Worm (Caenorhabditis elegans) whole organism, mixed stage, embryonic: ENCODE results near the gene C08B6.11.

Experiments used
- M03D4.4 ChIP-seq: sonication (generic microtip); optimal IDR thresholded peaks from 2 replicates; lab custom pipeline; 2017; ENCODE audit warnings: mild to moderate bottlenecking, missing genetic modification characterization, missing compliant biosample characterization
- bed-3 ChIP-seq: fragments of 200-800 bp; sonication (Bioruptor generic); optimal IDR thresholded peaks from 3 replicates; lab custom pipeline; 2018; ENCODE audit warnings: mild to moderate bottlenecking, missing genetic modification characterization, moderate library complexity, missing compliant biosample characterization
- blmp-1 ChIP-seq: fragments of 150-350 bp; optimal IDR thresholded peaks from 2 replicates; lab custom pipeline; 2014; ENCODE audit warnings: missing biosample characterization, missing genetic modification characterization
- ceh-39 ChIP-seq: fragments of 150-350 bp; optimal IDR thresholded peaks from 2 replicates; lab custom pipeline; 2014; ENCODE audit warnings: missing biosample characterization, missing genetic modification characterization
- ceh-83 ChIP-seq: fragments of 200-800 bp; sonication (Bioruptor generic); optimal IDR thresholded peaks from 2 replicates; lab custom pipeline; 2018; ENCODE audit warnings: mild to moderate bottlenecking, missing genetic modification characterization, missing compliant biosample characterization
- ces-1 ChIP-seq: fragments of 150-350 bp; optimal IDR thresholded peaks from 2 replicates; lab custom pipeline; 2014; ENCODE audit warnings: missing biosample characterization, missing genetic modification reagents, missing genetic modification characterization
- cnd-1 ChIP-seq: fragments of 200-800 bp; sonication (Bioruptor generic); optimal IDR thresholded peaks from 2 replicates; lab custom pipeline; 2018; ENCODE audit warnings: mild to moderate bottlenecking, missing genetic modification characterization, missing compliant biosample characterization
- drap-1 ChIP-seq: fragments of 200-800 bp; sonication (Bioruptor generic); optimal IDR thresholded peaks from 3 replicates; lab custom pipeline; 2018; ENCODE audit warnings: mild to moderate bottlenecking, missing genetic modification characterization, missing compliant biosample characterization
- elt-3 ChIP-seq: fragments of 150-350 bp; optimal IDR thresholded peaks from 2 replicates; lab custom pipeline; 2014; ENCODE audit warnings: missing biosample characterization, missing genetic modification characterization
- flh-1 ChIP-seq: fragments of 200-800 bp; sonication (Bioruptor generic); optimal IDR thresholded peaks from 2 replicates; lab custom pipeline; 2018; ENCODE audit warnings: mild to moderate bottlenecking, missing genetic modification characterization, moderate library complexity, missing compliant biosample characterization
- hlh-1 ChIP-seq: fragments of 150-350 bp; optimal IDR thresholded peaks from 2 replicates; lab custom pipeline; 2014; ENCODE audit warnings: missing biosample characterization, missing genetic modification reagents, missing genetic modification characterization
- lin-13 ChIP-seq: fragments of 150-350 bp; optimal IDR thresholded peaks from 2 replicates; lab custom pipeline; 2014; ENCODE audit warnings: missing biosample characterization, missing genetic modification characterization
- lin-32 ChIP-seq: fragments of 200-800 bp; sonication (Bioruptor generic); optimal IDR thresholded peaks from 2 replicates; lab custom pipeline; 2018; ENCODE audit warnings: mild to moderate bottlenecking, missing genetic modification characterization, missing compliant biosample characterization
- lsy-2 ChIP-seq: fragments of 150-350 bp; optimal IDR thresholded peaks from 2 replicates; lab custom pipeline; 2014; ENCODE audit warnings: missing biosample characterization, missing genetic modification characterization
- mab-5 ChIP-seq: fragments of 150-350 bp; optimal IDR thresholded peaks from 2 replicates; lab custom pipeline; 2014; ENCODE audit warnings: missing biosample characterization, missing genetic modification characterization
- mep-1 ChIP-seq: fragments of 150-350 bp; optimal IDR thresholded peaks from 2 replicates; lab custom pipeline; 2017; ENCODE audit warnings: missing biosample characterization, missing genetic modification reagents, missing genetic modification characterization, inconsistent platforms
- nhr-2 ChIP-seq: fragments of 150-350 bp; optimal IDR thresholded peaks from 2 replicates; lab custom pipeline; 2014; ENCODE audit warnings: missing biosample characterization, missing genetic modification characterization
- nhr-237 ChIP-seq: fragments of 150-350 bp; optimal IDR thresholded peaks from 2 replicates; lab custom pipeline; 2014; ENCODE audit warnings: missing biosample characterization, missing genetic modification characterization
- nhr-28 ChIP-seq: fragments of 150-350 bp; optimal IDR thresholded peaks from 2 replicates; lab custom pipeline; 2014; ENCODE audit warnings: missing biosample characterization, missing genetic modification characterization
- nhr-76 ChIP-seq: sonication (generic microtip); optimal IDR thresholded peaks from 2 replicates; lab custom pipeline; 2017; ENCODE audit warnings: missing biosample characterization, missing genetic modification characterization
- sem-2 ChIP-seq: fragments of 200-800 bp; sonication (Bioruptor generic); optimal IDR thresholded peaks from 2 replicates; lab custom pipeline; 2018; ENCODE audit warnings: mild to moderate bottlenecking, missing genetic modification characterization, missing compliant biosample characterization
- snpc-4 ChIP-seq: fragments of 150-350 bp; optimal IDR thresholded peaks from 2 replicates; lab custom pipeline; 2014; ENCODE audit warnings: missing biosample characterization, missing genetic modification characterization
- sptf-1 ChIP-seq: sonication (generic microtip); optimal IDR thresholded peaks from 2 replicates; lab custom pipeline; 2017; ENCODE audit warnings: mild to moderate bottlenecking, missing genetic modification characterization, moderate library complexity, missing compliant biosample characterization
- tbx-8 ChIP-seq: fragments of 200-800 bp; sonication (Bioruptor generic); optimal IDR thresholded peaks from 2 replicates; lab custom pipeline; 2018; ENCODE audit warnings: mild to moderate bottlenecking, missing genetic modification characterization, moderate library complexity, missing compliant biosample characterization
- unc-120 ChIP-seq: sonication (generic microtip); optimal IDR thresholded peaks from 2 replicates; lab custom pipeline; 2017; ENCODE audit warnings: missing genetic modification characterization, missing compliant biosample characterization; ENCODE audit not compliant: poor library complexity, severe bottlenecking
- unc-39 ChIP-seq: fragments of 150-350 bp; optimal IDR thresholded peaks from 2 replicates; lab custom pipeline; 2014; ENCODE audit warnings: missing biosample characterization, missing genetic modification characterization
- unc-62 ChIP-seq: fragments of 150-350 bp; optimal IDR thresholded peaks from 2 replicates; lab custom pipeline; 2014; ENCODE audit warnings: missing biosample characterization, missing genetic modification reagents, missing genetic modification characterization
- zip-8 ChIP-seq: fragments of 150-350 bp; optimal IDR thresholded peaks from 2 replicates; lab custom pipeline; 2014; ENCODE audit warnings: missing biosample characterization, missing genetic modification characterization
- ztf-11 ChIP-seq: fragments of 150-350 bp; optimal IDR thresholded peaks from 2 replicates; lab custom pipeline; 2014; ENCODE audit warnings: missing biosample characterization, missing genetic modification characterization

The C08B6.11 gene

DNA sequence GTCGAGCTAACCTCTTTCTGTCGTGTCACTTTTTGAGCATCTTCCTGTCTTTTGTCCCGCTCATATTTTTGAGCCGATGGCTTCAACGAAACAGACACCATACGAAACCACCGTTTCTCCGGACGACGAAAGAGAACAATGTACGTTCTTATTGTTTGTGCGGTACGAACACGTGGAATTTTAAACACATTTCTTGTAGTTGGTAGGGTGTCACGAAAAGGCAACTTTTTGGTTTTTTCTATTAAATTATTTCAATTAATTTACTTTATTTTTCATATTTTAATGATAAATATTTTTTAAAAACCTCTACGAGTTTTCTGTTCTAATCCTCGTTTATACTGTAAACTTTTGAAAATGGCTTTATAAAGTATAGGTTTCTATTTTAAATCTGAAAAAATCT is 16.3 kb upstream of the C08B6.11 start, which contains the start of gene R04B5.11:
Gene R04B5.11 (minus strand): TSS at position 101 of the 400 bp plus-strand sequence.
- no peak for TF ChIP-seq mep-1
- no peak for TF ChIP-seq unc-62
- TF ChIP-seq tbx-8 (GFP tag; lab: Kevin White, UChicago), result no peak
- no peak for TF ChIP-seq nhr-237 (tag; lab: Kevin White, UChicago)
- no peak for TF ChIP-seq cnd-1 (tag; lab: Kevin White, UChicago)
- TF ChIP-seq elt-3 (tag; lab: Kevin White, UChicago), result no peak
- no peak for TF ChIP-seq nhr-2 (tag; lab: Kevin White, UChicago)
- no peak for TF ChIP-seq lin-32 (GFP tag; lab: Kevin White, UChicago)
- no peak for TF ChIP-seq ces-1 (GFP tag; lab: Kevin White, UChicago)
- no peak for TF ChIP-seq sptf-1 (tag; lab: Kevin White, UChicago)
- TF ChIP-seq ceh-83, result no peak
- no peak for TF ChIP-seq unc-120
- no peak for TF ChIP-seq blmp-1
- no peak for TF ChIP-seq ztf-11 (tag; lab: Kevin White, UChicago)
- TF ChIP-seq sem-2 (GFP tag; lab: Kevin White, UChicago), result no peak
- no peak for TF ChIP-seq flh-1 (GFP tag; lab: Kevin White, UChicago)
- no peak for TF ChIP-seq ceh-39 (tag; lab: Kevin White, UChicago)
- TF ChIP-seq nhr-76 (tag; lab: Kevin White, UChicago), result no peak

DNA sequence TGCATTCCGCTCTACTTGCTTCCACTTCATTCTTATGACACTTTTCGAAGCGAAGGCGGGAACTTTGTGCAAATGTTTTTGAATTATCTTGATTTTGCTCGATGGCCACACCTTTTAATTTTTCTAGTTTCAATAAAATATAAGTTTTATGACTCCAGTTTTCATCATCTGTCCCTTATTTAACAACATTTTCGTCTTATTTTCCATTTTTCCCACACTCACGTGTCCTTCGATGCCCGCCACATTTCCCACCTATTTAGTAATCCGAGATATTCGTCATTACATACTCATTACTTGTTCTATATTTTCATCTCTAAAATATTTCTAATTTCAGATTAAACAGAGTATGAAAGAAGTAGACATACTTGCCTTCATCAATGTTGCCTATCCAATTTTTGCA is 13.0 kb upstream of the C08B6.11 start, which contains the start of gene srd-49:
Gene srd-49 (plus strand): TSS at position 301 of the 400 bp plus-strand sequence.
- no peak for TF ChIP-seq bed-3 (GFP tag; lab: Kevin White, UChicago)
- TF ChIP-seq, all 35 proteins: peak for 0

DNA sequence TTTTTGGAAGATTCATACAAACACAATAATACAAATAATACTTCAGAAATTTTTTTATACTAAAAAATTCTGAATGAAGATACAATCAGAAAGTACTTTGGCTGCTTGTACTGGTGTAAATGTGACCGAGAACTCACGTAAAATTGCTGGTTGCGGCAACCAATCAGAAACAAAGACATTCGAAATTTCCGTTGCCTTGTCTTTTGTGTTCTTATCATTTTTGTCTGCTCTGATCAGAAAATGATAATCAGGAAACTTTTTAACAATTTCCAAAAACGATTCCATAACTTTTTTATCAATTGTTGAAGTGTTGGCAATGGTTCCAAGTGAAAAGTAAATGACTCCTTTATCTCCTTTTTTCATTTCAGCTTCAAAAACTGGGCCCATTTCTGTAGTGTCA is 10.5 kb upstream of the C08B6.11 start:
- TF ChIP-seq nhr-28 (no peak), snpc-4 (tag; lab: Kevin White, UChicago) (no peak), lin-13 (tag; lab: Kevin White, UChicago) (no peak), nhr-237 (tag; lab: Kevin White, UChicago) (no peak), nhr-2 (tag; lab: Kevin White, UChicago) (no peak), ceh-83 (no peak), sptf-1 (tag; lab: Kevin White, UChicago) (no peak), lin-32 (GFP tag; lab: Kevin White, UChicago) (no peak), ces-1 (GFP tag; lab: Kevin White, UChicago) (no peak), mab-5 (tag; lab: Kevin White, UChicago) (no peak), sem-2 (GFP tag; lab: Kevin White, UChicago) (no peak), zip-8 (tag; lab: Kevin White, UChicago) (no peak), elt-3 (tag; lab: Kevin White, UChicago) (no peak), M03D4.4 (no peak), drap-1 (GFP tag; lab: Kevin White, UChicago) (no peak), blmp-1 (no peak), unc-39 (tag; lab: Kevin White, UChicago) (no peak), tbx-8 (GFP tag; lab: Kevin White, UChicago) (no peak), mep-1 (no peak), ztf-11 (tag; lab: Kevin White, UChicago) (no peak)

DNA sequence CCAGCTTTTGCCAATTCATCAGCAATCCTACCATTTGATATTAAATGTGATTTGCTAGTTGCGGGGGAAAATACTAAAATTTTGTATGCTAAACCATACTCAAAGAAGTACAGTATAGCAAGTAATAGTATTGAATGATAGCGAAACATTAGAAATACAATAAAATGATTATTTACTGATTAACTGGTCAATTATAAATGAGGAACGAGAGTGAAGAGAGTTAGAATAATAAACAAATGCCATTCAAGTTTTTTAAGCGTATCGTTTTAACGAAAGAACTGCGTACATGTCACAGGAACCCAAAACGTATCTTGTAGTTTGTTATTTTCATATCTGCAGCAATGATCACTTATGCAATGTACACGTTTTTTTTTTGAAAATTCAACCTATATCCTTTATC is 9.0 kb upstream of the C08B6.11 start, which contains the start of gene ugt-47:
Gene ugt-47 (minus strand): TSS at position 169 of the 400 bp plus-strand sequence.
- TF ChIP-seq hlh-1, result no peak
- no peak for TF ChIP-seq unc-120
- no peak for TF ChIP-seq lin-13 (tag; lab: Kevin White, UChicago)
- no peak for TF ChIP-seq ztf-11 (tag; lab: Kevin White, UChicago)
- no peak for TF ChIP-seq sptf-1 (tag; lab: Kevin White, UChicago)
- TF ChIP-seq sem-2 (GFP tag; lab: Kevin White, UChicago), result no peak
- TF ChIP-seq flh-1 (GFP tag; lab: Kevin White, UChicago), result no peak
- TF ChIP-seq elt-3 (tag; lab: Kevin White, UChicago), result no peak
- no peak for TF ChIP-seq mab-5 (tag; lab: Kevin White, UChicago)
- no peak for TF ChIP-seq nhr-237 (tag; lab: Kevin White, UChicago)
- TF ChIP-seq nhr-28, result no peak

DNA sequence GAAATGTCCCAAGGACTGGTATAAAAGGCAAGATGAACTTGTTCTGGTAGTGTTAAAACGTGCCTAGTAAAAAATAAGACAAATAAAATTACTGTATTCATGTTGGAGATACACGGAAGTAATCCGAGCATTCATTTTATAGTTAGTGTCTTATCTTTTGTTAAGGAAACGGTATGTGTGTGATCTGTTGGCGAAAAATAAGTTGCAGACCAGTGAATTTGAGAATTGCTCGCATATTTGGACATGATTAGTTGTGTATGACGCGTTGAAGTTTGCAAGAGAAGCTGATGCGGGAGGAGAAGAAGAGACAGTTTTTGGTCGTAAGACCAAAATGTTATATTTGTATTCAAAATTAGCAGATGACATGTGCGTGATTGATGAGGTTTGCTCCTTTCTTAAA is 5.5 kb upstream of the C08B6.11 start, which contains the start of gene C08B6.14:
Gene C08B6.14 (minus strand): TSS at position 101 of the 400 bp plus-strand sequence.
- TF ChIP-seq unc-120, result no peak

DNA sequence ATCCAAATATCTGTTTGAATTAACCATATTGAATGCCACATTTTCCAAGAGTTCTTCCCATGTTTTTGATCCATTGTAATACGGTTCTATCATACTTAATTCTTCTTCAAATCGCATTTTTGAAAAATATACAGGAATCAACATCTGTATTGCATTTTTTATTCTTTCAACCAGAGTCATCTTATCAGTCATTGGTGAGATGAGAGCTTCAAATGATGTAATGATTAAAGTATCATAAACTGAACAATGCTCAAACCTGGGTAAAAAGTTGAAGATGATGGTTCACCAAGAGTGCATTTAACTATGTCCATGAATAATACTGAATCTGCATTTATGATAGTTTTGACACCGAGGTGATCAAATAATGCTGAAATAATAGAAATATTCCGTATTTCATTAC is 3.6 kb upstream of the C08B6.11 start:
- no peak for TF ChIP-seq cnd-1 (tag; lab: Kevin White, UChicago)
- TF ChIP-seq snpc-4 (tag; lab: Kevin White, UChicago), result no peak
- no peak for TF ChIP-seq ztf-11 (tag; lab: Kevin White, UChicago)
- TF ChIP-seq lin-32 (GFP tag; lab: Kevin White, UChicago), result no peak
- no peak for TF ChIP-seq bed-3 (GFP tag; lab: Kevin White, UChicago)
- TF ChIP-seq ces-1 (GFP tag; lab: Kevin White, UChicago), result no peak
- no peak for TF ChIP-seq sptf-1 (tag; lab: Kevin White, UChicago)
- no peak for TF ChIP-seq nhr-28
- no peak for TF ChIP-seq lsy-2 (tag; lab: Kevin White, UChicago)
- no peak for TF ChIP-seq unc-39 (tag; lab: Kevin White, UChicago)
